Worm (Caenorhabditis elegans): Measurements from ENCODE around the gene egrh-1.
A peak's percentile ranks its signal among the peaks of the same experiment; 100 is the strongest.

egrh-1 gene

DNA sequence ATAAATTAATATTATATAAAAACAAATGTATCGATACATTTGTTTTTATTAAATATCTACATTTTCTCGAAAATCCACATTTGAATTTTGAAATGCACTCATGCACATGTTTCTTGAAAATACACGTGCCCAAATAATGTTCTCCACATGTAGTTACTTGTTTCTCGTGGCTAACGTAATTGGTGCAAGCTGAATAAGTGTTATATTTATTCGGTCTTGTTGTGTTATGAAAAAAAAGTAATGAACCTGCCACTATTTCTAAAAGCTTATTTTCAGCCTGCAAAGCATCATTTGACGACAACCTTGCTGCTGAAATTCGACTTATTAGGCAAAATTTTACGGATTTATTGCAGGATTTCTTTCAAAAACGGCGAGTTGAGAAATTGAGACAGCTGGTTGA, 32.3 kb upstream of the egrh-1 start (continued):
- TF ChIP-seq nhr-76 (tag; optimal IDR thresholded peaks at IDR 0.05) = no peak
- no peak for TF ChIP-seq F44E2.7 (GFP tag; IDR thresholded peaks at IDR 0.05)
- TF ChIP-seq vab-7 (GFP tag; IDR thresholded peaks at IDR 0.05) = no peak
- no peak for TF ChIP-seq lir-3 (tag; optimal IDR thresholded peaks at IDR 0.05)
- no peak for TF ChIP-seq daf-8 (GFP tag; IDR thresholded peaks at IDR 0.05)
- no peak for TF ChIP-seq arid-1 (GFP tag; conservative IDR thresholded peaks at IDR 0.05)
- peak in 1 of 2 experiments; percentile 2 for TF ChIP-seq hif-1 (tag; optimal IDR thresholded peaks at IDR 0.05)
- peak; percentile 61 for TF ChIP-seq dpl-1 (GFP tag; optimal IDR thresholded peaks at IDR 0.05)
- TF ChIP-seq nhr-48 (tag; optimal IDR thresholded peaks at IDR 0.05) = peak; percentile 50
- TF ChIP-seq unc-130 (GFP tag; optimal IDR thresholded peaks at IDR 0.05) = no peak
- TF ChIP-seq cey-2 (tag; optimal IDR thresholded peaks at IDR 0.05; ENCODE audit: borderline replicate concordance, insufficient read depth) = no peak
- no peak for TF ChIP-seq ceh-28 (tag; optimal IDR thresholded peaks at IDR 0.05)
- peak; percentile 85 for TF ChIP-seq dve-1 (tag; optimal IDR thresholded peaks at IDR 0.05; ENCODE audit: insufficient read depth)
- TF ChIP-seq Y5F2A.4 (GFP tag; optimal IDR thresholded peaks at IDR 0.05) = no peak
- TF ChIP-seq duxl-1 (tag; optimal IDR thresholded peaks at IDR 0.05; ENCODE audit: poor library complexity) = peak; percentile 93
- TF ChIP-seq ZK337.2 (GFP tag; IDR thresholded peaks at IDR 0.05) = no peak
- peak; percentile 77 for TF ChIP-seq T20F7.1 (GFP tag; optimal IDR thresholded peaks at IDR 0.05)
- TF ChIP-seq egl-27 (tag; optimal IDR thresholded peaks at IDR 0.05) = no peak
- TF ChIP-seq dmd-9 (GFP tag; IDR thresholded peaks at IDR 0.05) = no peak
- no peak for TF ChIP-seq tag-97 (GFP tag; IDR thresholded peaks at IDR 0.05)
- TF ChIP-seq zip-2 (tag; optimal IDR thresholded peaks at IDR 0.05) = peak; percentile 61
- TF ChIP-seq mep-1 (tag; optimal IDR thresholded peaks at IDR 0.05) = peak; percentile 89
- TF ChIP-seq ceh-32 (tag; optimal IDR thresholded peaks at IDR 0.05; ENCODE audit: poor library complexity) = no peak
- no peak for TF ChIP-seq Y75B8A.6 (GFP tag; IDR thresholded peaks at IDR 0.05)
- peak; percentile 60 for TF ChIP-seq spr-1 (tag; optimal IDR thresholded peaks at IDR 0.05)
- TF ChIP-seq mdl-1 (tag; optimal IDR thresholded peaks at IDR 0.05) = peak; percentile 71 to 84
- no peak for TF ChIP-seq ces-1 (GFP tag; optimal IDR thresholded peaks at IDR 0.05)
- no peak for TF ChIP-seq ceh-62 (tag; optimal IDR thresholded peaks at IDR 0.05)
- no peak for TF ChIP-seq lin-1 (GFP tag; IDR thresholded peaks at IDR 0.05)
- no peak for TF ChIP-seq aly-2 (tag; optimal IDR thresholded peaks at IDR 0.05)
- no peak for TF ChIP-seq sdz-12 (GFP tag; optimal IDR thresholded peaks at IDR 0.05)
- no peak for TF ChIP-seq F49E8.2 (tag; optimal IDR thresholded peaks at IDR 0.05; ENCODE audit: borderline replicate concordance)
- no peak for TF ChIP-seq daf-19 (GFP tag; conservative IDR thresholded peaks at IDR 0.05)
- TF ChIP-seq F26F4.8 (GFP tag; conservative IDR thresholded peaks at IDR 0.05) = no peak
- TF ChIP-seq nhr-42 (GFP tag; IDR thresholded peaks at IDR 0.05) = peak; percentile 83
- no peak for TF ChIP-seq lin-15B (tag; optimal IDR thresholded peaks at IDR 0.05)
- TF ChIP-seq lin-13 (GFP tag; optimal IDR thresholded peaks at IDR 0.05) = no peak
- no peak for TF ChIP-seq ctbp-1 (GFP tag; IDR thresholded peaks at IDR 0.05)
- TF ChIP-seq hlh-11 (tag; optimal IDR thresholded peaks at IDR 0.05) = peak; percentile 64
- TF ChIP-seq zag-1 (tag; optimal IDR thresholded peaks at IDR 0.05) = no peak
- peak; percentile 57 for TF ChIP-seq fkh-10 (GFP tag; optimal IDR thresholded peaks at IDR 0.05)
- TF ChIP-seq rbr-2 (tag; optimal IDR thresholded peaks at IDR 0.05) = peak; percentile 77
- peak; percentile 68 for TF ChIP-seq T26A8.4 (GFP tag; IDR thresholded peaks at IDR 0.05)
- 0 out of 2 replicates have a peak, but pooled peaks have one; percentile 25 for TF ChIP-seq madf-9 (GFP tag; conservative IDR thresholded peaks at IDR 0.05)
- TF ChIP-seq lin-29 (GFP tag; IDR thresholded peaks at IDR 0.05) = 0 out of 2 replicates have a peak, but pooled peaks have one; percentile 17
- TF ChIP-seq mxl-3 (GFP tag; optimal IDR thresholded peaks at IDR 0.05) = peak; percentile 30
- no peak for TF ChIP-seq nhr-111 (GFP tag; optimal IDR thresholded peaks at IDR 0.05)
- no peak for TF ChIP-seq D1046.2 (GFP tag; IDR thresholded peaks at IDR 0.05)
- no peak for TF ChIP-seq dmd-8 (GFP tag; IDR thresholded peaks at IDR 0.05)
- TF ChIP-seq aha-1 (tag) = no peak
- TF ChIP-seq unc-39 (tag; optimal IDR thresholded peaks at IDR 0.05) = no peak
